Worm (Caenorhabditis elegans) whole organism, L4 larva: Measurements from ENCODE around the gene idpp-6.
A peak's percentile ranks its signal among the peaks of the same experiment; 100 is the strongest.

Experiments used
- D1046.2 ChIP-seq: fragments of 200-800 bp; sonication (Bioruptor generic); IDR thresholded peaks from 2 replicates; pipeline ENCODE4 v1.3.6; 2022; ENCODE audit warnings: missing genetic modification characterization, missing compliant biosample characterization
- F26F4.8 ChIP-seq: fragments of 200-800 bp; sonication (Bioruptor generic); conservative IDR thresholded peaks from 2 replicates; pipeline ENCODE4 v1.3.6; 2022; ENCODE audit warnings: missing genetic modification characterization, missing compliant biosample characterization
- Y48G9A.11 ChIP-seq: fragments of 200-800 bp; sonication (Bioruptor generic); IDR thresholded peaks from 2 replicates; pipeline ENCODE4 v1.3.6; 2022; ENCODE audit warnings: missing genetic modification reagents, missing genetic modification characterization, missing compliant biosample characterization
- aha-1 ChIP-seq: fragments of 150-350 bp; peaks from one replicate; lab custom pipeline; 2014; ENCODE audit warnings: missing biosample characterization, missing genetic modification characterization
- aly-2 ChIP-seq: sonication (generic microtip); optimal IDR thresholded peaks from 2 replicates; lab custom pipeline; 2018; ENCODE audit warnings: missing biosample characterization, missing genetic modification characterization
- ama-1 ChIP-seq: fragments of 150-350 bp; optimal IDR thresholded peaks from 2 replicates; lab custom pipeline; 2014; ENCODE audit warnings: inconsistent platforms, mixed read lengths
- arid-1 ChIP-seq: fragments of 200-800 bp; sonication (Bioruptor generic); conservative IDR thresholded peaks from 2 replicates; pipeline ENCODE4 v1.3.6; 2022; ENCODE audit warnings: missing genetic modification reagents, missing genetic modification characterization, missing compliant biosample characterization
- ceh-20 ChIP-seq: fragments of 200-800 bp; sonication (Bioruptor generic); IDR thresholded peaks from 2 replicates; pipeline ENCODE4 v1.3.6; 2022; ENCODE audit warnings: missing genetic modification reagents, missing genetic modification characterization, missing compliant biosample characterization
- ceh-82 ChIP-seq: sonication (generic microtip); optimal IDR thresholded peaks from 2 replicates; lab custom pipeline; 2017; ENCODE audit warnings: missing biosample characterization, missing genetic modification characterization
- cey-2 ChIP-seq: sonication (generic microtip); optimal IDR thresholded peaks from 3 replicates; lab custom pipeline; 2017; ENCODE audit warnings: missing genetic modification characterization, mild to moderate bottlenecking, missing compliant biosample characterization, antibody characterized with exemption, borderline replicate concordance; ENCODE audit not compliant: insufficient read depth
- daf-16 ChIP-seq, 3 experiments: sonication (generic microtip); optimal IDR thresholded peaks; 2 replicates each; lab custom pipeline; 2016 to 2017; ENCODE audit warnings: missing genetic modification characterization in 3 of 3, missing genetic modification reagents in 3 of 3, mild to moderate bottlenecking in 2 of 3, missing compliant biosample characterization in 2 of 3, missing biosample characterization in 1 of 3, moderate library complexity in 1 of 3
- daf-19 ChIP-seq: fragments of 200-800 bp; sonication (Bioruptor generic); conservative IDR thresholded peaks from 2 replicates; pipeline ENCODE4 v1.3.6; 2022; ENCODE audit warnings: missing genetic modification characterization, missing compliant biosample characterization
- dmd-6 ChIP-seq: fragments of 200-800 bp; sonication (Bioruptor generic); IDR thresholded peaks from 2 replicates; pipeline ENCODE4 v1.3.6; 2022; ENCODE audit warnings: missing genetic modification reagents, missing genetic modification characterization, missing compliant biosample characterization
- dpl-1 ChIP-seq: fragments of 150-350 bp; optimal IDR thresholded peaks from 2 replicates; lab custom pipeline; 2014; ENCODE audit warnings: missing biosample characterization, missing genetic modification reagents, missing genetic modification characterization
- duxl-1 ChIP-seq: sonication (generic microtip); optimal IDR thresholded peaks from 2 replicates; lab custom pipeline; 2016; ENCODE audit warnings: mild to moderate bottlenecking, missing genetic modification characterization, moderate library complexity, missing compliant biosample characterization; ENCODE audit not compliant: poor library complexity
- egl-43 ChIP-seq: fragments of 200-800 bp; sonication (Bioruptor generic); IDR thresholded peaks from 2 replicates; pipeline ENCODE4 v1.3.6; 2022; ENCODE audit warnings: missing genetic modification reagents, missing genetic modification characterization, missing compliant biosample characterization
- fkh-10 ChIP-seq: fragments of 150-350 bp; optimal IDR thresholded peaks from 2 replicates; lab custom pipeline; 2014; ENCODE audit warnings: missing biosample characterization, missing genetic modification reagents, missing genetic modification characterization
- hif-1 ChIP-seq, 2 experiments: sonication (generic microtip); optimal IDR thresholded peaks; 2 replicates each; lab custom pipeline; 2016 to 2017; ENCODE audit warnings: missing compliant biosample characterization in 2 of 2, missing genetic modification characterization in 2 of 2, missing genetic modification reagents in 2 of 2, missing genotype in 2 of 2, mild to moderate bottlenecking in 1 of 2
- hlh-11 ChIP-seq: fragments of 200-800 bp; sonication (Bioruptor generic); optimal IDR thresholded peaks from 2 replicates; lab custom pipeline; 2018; ENCODE audit warnings: mild to moderate bottlenecking, missing genetic modification characterization, missing compliant biosample characterization
- hlh-30 ChIP-seq: sonication (generic microtip); optimal IDR thresholded peaks from 2 replicates; lab custom pipeline; 2017; ENCODE audit warnings: antibody characterized with exemption, mild to moderate bottlenecking, missing genetic modification characterization, missing compliant biosample characterization; ENCODE audit not compliant: insufficient read depth
- lim-7 ChIP-seq: fragments of 200-800 bp; sonication (Bioruptor generic); IDR thresholded peaks from 2 replicates; pipeline ENCODE4 v1.3.6; 2022; ENCODE audit warnings: missing genetic modification characterization, missing compliant biosample characterization
- lin-13 ChIP-seq: fragments of 150-350 bp; optimal IDR thresholded peaks from 2 replicates; lab custom pipeline; 2014; ENCODE audit warnings: missing biosample characterization, missing genetic modification reagents, missing genetic modification characterization
- lir-3 ChIP-seq: sonication (generic microtip); optimal IDR thresholded peaks from 2 replicates; lab custom pipeline; 2016; ENCODE audit warnings: mild to moderate bottlenecking, missing genetic modification characterization, missing compliant biosample characterization
- lsy-2 ChIP-seq, 2 experiments: fragments of 150-350 bp in 1 of 2; sonication (generic microtip) in 1 of 2; optimal IDR thresholded peaks; 2 replicates each; lab custom pipeline; 2014 to 2017; ENCODE audit warnings: missing biosample characterization in 2 of 2, missing genetic modification characterization in 2 of 2
- madf-5 ChIP-seq, 2 experiments: fragments of 200-800 bp; sonication (Bioruptor generic); IDR thresholded peaks; 2 replicates each; pipeline ENCODE4 v1.3.6; 2022; ENCODE audit warnings: missing compliant biosample characterization in 2 of 2, missing genetic modification characterization in 2 of 2
- mdl-1 ChIP-seq, 2 experiments: fragments of 150-350 bp in 1 of 2; sonication (generic microtip) in 1 of 2; optimal IDR thresholded peaks; 2 replicates each; lab custom pipeline; 2014 to 2017; ENCODE audit warnings: missing biosample characterization in 2 of 2, missing genetic modification characterization in 2 of 2
- mdt-29 ChIP-seq: fragments of 200-800 bp; sonication (Bioruptor generic); IDR thresholded peaks from 2 replicates; pipeline ENCODE4 v1.3.6; 2022; ENCODE audit warnings: missing genetic modification reagents, missing genetic modification characterization, missing compliant biosample characterization
- nhr-11 ChIP-seq: fragments of 150-350 bp; optimal IDR thresholded peaks from 2 replicates; lab custom pipeline; 2014; ENCODE audit warnings: missing biosample characterization, missing genetic modification characterization
- nhr-28 ChIP-seq: fragments of 150-350 bp; optimal IDR thresholded peaks from 2 replicates; lab custom pipeline; 2014; ENCODE audit warnings: missing biosample characterization, missing genetic modification characterization
- nhr-42 ChIP-seq: fragments of 200-800 bp; sonication (Bioruptor generic); IDR thresholded peaks from 2 replicates; pipeline ENCODE4 v1.3.6; 2022; ENCODE audit warnings: missing genetic modification characterization, missing compliant biosample characterization
- nhr-76 ChIP-seq: fragments of 150-350 bp; optimal IDR thresholded peaks from 2 replicates; lab custom pipeline; 2014; ENCODE audit warnings: missing biosample characterization, missing genetic modification characterization
- pha-4 ChIP-seq, 2 experiments: fragments of 150-350 bp in 1 of 2; fragments of 200-800 bp in 1 of 2; sonication (Bioruptor generic) in 1 of 2; IDR thresholded peaks in 1 of 2; optimal IDR thresholded peaks in 1 of 2; 2 replicates each; pipeline versions ENCODE4 v1.3.6 to Lab custom; 2014 to 2022; ENCODE audit warnings: missing genetic modification characterization in 2 of 2, missing genetic modification reagents in 2 of 2, missing biosample characterization in 1 of 2, missing compliant biosample characterization in 1 of 2
- pqm-1 ChIP-seq: sonication (generic microtip); optimal IDR thresholded peaks from 2 replicates; lab custom pipeline; 2017; ENCODE audit warnings: missing biosample characterization, missing genetic modification characterization
- saeg-2 ChIP-seq: fragments of 200-800 bp; sonication (Bioruptor generic); IDR thresholded peaks from 2 replicates; pipeline ENCODE4 v1.3.6; 2022; ENCODE audit warnings: missing genetic modification reagents, missing genetic modification characterization, missing compliant biosample characterization
- snpc-1.2 ChIP-seq: fragments of 200-800 bp; sonication (Bioruptor generic); IDR thresholded peaks from 2 replicates; pipeline ENCODE4 v1.3.6; 2022; ENCODE audit warnings: missing genetic modification reagents, missing genetic modification characterization, missing compliant biosample characterization
- snpc-4 ChIP-seq: fragments of 150-350 bp; optimal IDR thresholded peaks from 2 replicates; lab custom pipeline; 2014; ENCODE audit warnings: missing biosample characterization, missing genetic modification characterization
- spr-1 ChIP-seq: sonication (generic microtip); optimal IDR thresholded peaks from 2 replicates; lab custom pipeline; 2016; ENCODE audit warnings: mild to moderate bottlenecking, missing genetic modification characterization, missing compliant biosample characterization
- spr-3 ChIP-seq: fragments of 200-800 bp; sonication (Bioruptor generic); optimal IDR thresholded peaks from 2 replicates; lab custom pipeline; 2018; ENCODE audit warnings: mild to moderate bottlenecking, missing genetic modification characterization, missing compliant biosample characterization
- tag-97 ChIP-seq: fragments of 200-800 bp; sonication (Bioruptor generic); IDR thresholded peaks from 2 replicates; pipeline ENCODE4 v1.3.6; 2022; ENCODE audit warnings: missing genetic modification characterization, missing compliant biosample characterization
- tra-1 ChIP-seq: fragments of 200-800 bp; sonication (Bioruptor generic); IDR thresholded peaks from 2 replicates; pipeline ENCODE4 v1.3.6; 2022; ENCODE audit warnings: missing genetic modification reagents, missing genetic modification characterization, missing compliant biosample characterization
- unc-130 ChIP-seq: sonication (generic microtip); optimal IDR thresholded peaks from 2 replicates; lab custom pipeline; 2016; ENCODE audit warnings: missing genetic modification reagents, missing genetic modification characterization, missing compliant biosample characterization
- unc-62 ChIP-seq, 3 experiments: fragments of 150-350 bp in 1 of 3; sonication (generic microtip); optimal IDR thresholded peaks in 2 of 3; peaks in 1 of 3; 1 replicate in 1 of 3; 2 replicates in 2 of 3; lab custom pipeline; 2014 to 2017; ENCODE audit warnings: missing biosample characterization in 3 of 3, missing genetic modification characterization in 3 of 3, missing genetic modification reagents in 3 of 3, missing genotype in 1 of 3
- vab-7 ChIP-seq: fragments of 200-800 bp; sonication (Bioruptor generic); IDR thresholded peaks from 2 replicates; pipeline ENCODE4 v1.3.6; 2022; ENCODE audit warnings: missing genetic modification reagents, missing genetic modification characterization, missing compliant biosample characterization
- zfp-3 ChIP-seq: fragments of 200-800 bp; sonication (Bioruptor generic); conservative IDR thresholded peaks from 2 replicates; pipeline ENCODE4 v1.3.6; 2022; ENCODE audit warnings: missing genetic modification reagents, missing genetic modification characterization, missing compliant biosample characterization
- zip-2 ChIP-seq: fragments of 150-350 bp; optimal IDR thresholded peaks from 2 replicates; lab custom pipeline; 2014; ENCODE audit warnings: missing biosample characterization, missing genetic modification characterization

Gene idpp-6

ce11 chrX:6740983-6741365, 42.0 kb upstream of the idpp-6 start:
- TF ChIP-seq cey-2 (tag; lab: Kevin White, UChicago), result no peak
- TF ChIP-seq hlh-30 (tag; lab: Kevin White, UChicago), result peak; percentile 90
- peak in 1 of 2 experiments; percentile 96 for TF ChIP-seq unc-62 (GFP tag; optimal IDR thresholded peaks at IDR 0.05 in 1 of 2; lab: Kevin White, UChicago)
- no peak for TF ChIP-seq unc-62 (tag; optimal IDR thresholded peaks at IDR 0.05; lab: Kevin White, UChicago)
- peak; percentile 48 for TF ChIP-seq mdt-29 (GFP tag; lab: Robert Waterston, UW)
- TF ChIP-seq tra-1, result no peak
- TF ChIP-seq zfp-3 (GFP tag; lab: Robert Waterston, UW), result no peak
- no peak for TF ChIP-seq lin-13 (GFP tag; lab: Kevin White, UChicago)
- TF ChIP-seq daf-16 (GFP tag; optimal IDR thresholded peaks at IDR 0.05; lab: Kevin White, UChicago), result peak in 1 of 2 experiments; percentile 91
- TF ChIP-seq daf-16 (tag; optimal IDR thresholded peaks at IDR 0.05; lab: Kevin White, UChicago), result no peak
- TF ChIP-seq ceh-82 (tag; lab: Kevin White, UChicago), result no peak
- TF ChIP-seq mdl-1 (tag; optimal IDR thresholded peaks at IDR 0.05; lab: Kevin White, UChicago), result peak in 1 of 2 experiments; percentile 42
- TF ChIP-seq arid-1 (GFP tag; lab: Robert Waterston, UW), result no peak
- TF ChIP-seq hlh-11 (tag; lab: Kevin White, UChicago), result peak; percentile 71
- no peak for TF ChIP-seq pqm-1 (tag; lab: Kevin White, UChicago)
- TF ChIP-seq pha-4 (GFP tag; IDR thresholded peaks at IDR 0.05; lab: Robert Waterston, UW), result no peak
- no peak for TF ChIP-seq pha-4 (tag; optimal IDR thresholded peaks at IDR 0.05; lab: Kevin White, UChicago)
- no peak for TF ChIP-seq madf-5 (GFP tag; IDR thresholded peaks at IDR 0.05; lab: Robert Waterston, UW)
- TF ChIP-seq lim-7, result no peak
- TF ChIP-seq dpl-1, result no peak
- 0 out of 2 replicates have a peak, but pooled peaks have one; percentile 37 for TF ChIP-seq saeg-2
- peak; percentile 71 for TF ChIP-seq nhr-11 (tag; lab: Kevin White, UChicago)
- TF ChIP-seq hif-1 (tag; optimal IDR thresholded peaks at IDR 0.05; lab: Kevin White, UChicago), result peak in 1 of 2 experiments; percentile 29
- peak; percentile 21 for TF ChIP-seq nhr-28 (tag; lab: Kevin White, UChicago)
- TF ChIP-seq D1046.2 (GFP tag; lab: Robert Waterston, UW), result no peak
- no peak for TF ChIP-seq nhr-76 (tag; lab: Kevin White, UChicago)
- no peak for TF ChIP-seq Y48G9A.11 (GFP tag; lab: Robert Waterston, UW)
- TF ChIP-seq lir-3, result no peak
- no peak for TF ChIP-seq F26F4.8 (GFP tag; lab: Robert Waterston, UW)
- TF ChIP-seq egl-43, result peak; percentile 4; the same call in 1 of the 2 replicates
- no peak for TF ChIP-seq fkh-10 (GFP tag; lab: Kevin White, UChicago)

ce11 chrX:6741532-6741931, 41.4 kb upstream of the idpp-6 start:
- no peak for TF ChIP-seq aly-2 (tag; lab: Kevin White, UChicago)
- peak; percentile 96 for TF ChIP-seq dmd-6 (GFP tag; lab: Robert Waterston, UW)
- TF ChIP-seq snpc-4 (tag; lab: Kevin White, UChicago), result no peak
- TF ChIP-seq cey-2 (tag; lab: Kevin White, UChicago), result no peak
- TF ChIP-seq unc-62 (GFP tag; optimal IDR thresholded peaks at IDR 0.05 in 1 of 2; lab: Kevin White, UChicago), result peak in 1 of 2 experiments; percentile 100
- TF ChIP-seq unc-62 (tag; optimal IDR thresholded peaks at IDR 0.05; lab: Kevin White, UChicago), result no peak
- peak; percentile 34 for TF ChIP-seq ceh-20
- no peak for TF ChIP-seq ama-1 (lab: Kevin White, UChicago)
- TF ChIP-seq zip-2, result no peak
- peak in 1 of 2 experiments; percentile 51 for TF ChIP-seq lsy-2 (tag; optimal IDR thresholded peaks at IDR 0.05; lab: Kevin White, UChicago)
- TF ChIP-seq fkh-10 (GFP tag; lab: Kevin White, UChicago), result no peak
- TF ChIP-seq spr-1, result no peak
- peak; percentile 67 for TF ChIP-seq mdt-29 (GFP tag; lab: Robert Waterston, UW)
- no peak for TF ChIP-seq tag-97 (GFP tag; lab: Robert Waterston, UW)
- no peak for TF ChIP-seq unc-130 (GFP tag; lab: Kevin White, UChicago)
- no peak for TF ChIP-seq ceh-82 (tag; lab: Kevin White, UChicago)
- no peak for TF ChIP-seq duxl-1 (tag; lab: Kevin White, UChicago)
- no peak for TF ChIP-seq vab-7 (GFP tag; lab: Robert Waterston, UW)
- peak; percentile 89 for TF ChIP-seq aha-1 (tag; lab: Kevin White, UChicago)
- TF ChIP-seq madf-5 (GFP tag; IDR thresholded peaks at IDR 0.05; lab: Robert Waterston, UW), result no peak
- TF ChIP-seq daf-19 (GFP tag; lab: Robert Waterston, UW), result no peak
- no peak for TF ChIP-seq snpc-1.2
- TF ChIP-seq nhr-28 (tag; lab: Kevin White, UChicago), result peak; percentile 57
- TF ChIP-seq egl-43, result no peak
- TF ChIP-seq daf-16 (GFP tag; optimal IDR thresholded peaks at IDR 0.05; lab: Kevin White, UChicago), result no peak
- peak; percentile 45 for TF ChIP-seq daf-16 (tag; optimal IDR thresholded peaks at IDR 0.05; lab: Kevin White, UChicago)
- TF ChIP-seq tra-1, result peak; percentile 69
- TF ChIP-seq spr-3, result no peak
- no peak for TF ChIP-seq nhr-42 (GFP tag; lab: Robert Waterston, UW)
- TF ChIP-seq F26F4.8 (GFP tag; lab: Robert Waterston, UW), result no peak
- peak in 1 of 2 experiments; percentile 70 for TF ChIP-seq mdl-1 (tag; optimal IDR thresholded peaks at IDR 0.05; lab: Kevin White, UChicago)
- peak; percentile 92 for TF ChIP-seq hlh-30 (tag; lab: Kevin White, UChicago)
